Worm (Caenorhabditis elegans) whole organism, young adult: ENCODE results near the gene prde-1.

Experiments used
- B0019.2 ChIP-seq: fragments of 200-800 bp; sonication (Bioruptor generic); conservative IDR thresholded peaks from 2 replicates; pipeline ENCODE4 v1.3.6; 2022; ENCODE audit warnings: missing genetic modification reagents, missing genetic modification characterization, missing compliant biosample characterization
- C17E4.6 ChIP-seq: fragments of 200-800 bp; sonication (Bioruptor generic); IDR thresholded peaks from 2 replicates; pipeline ENCODE4 v1.3.6; 2022; ENCODE audit warnings: missing genetic modification reagents, missing genetic modification characterization, missing compliant biosample characterization
- F39B2.1 ChIP-seq: fragments of 200-800 bp; sonication (Bioruptor generic); IDR thresholded peaks from 2 replicates; pipeline ENCODE4 v1.3.6; 2022; ENCODE audit warnings: missing genetic modification reagents, missing genetic modification characterization, missing compliant biosample characterization
- F55B11.4 ChIP-seq: sonication (generic microtip); optimal IDR thresholded peaks from 2 replicates; lab custom pipeline; 2016; ENCODE audit warnings: missing compliant biosample characterization, missing genetic modification characterization, borderline replicate concordance; ENCODE audit not compliant: insufficient read depth
- akir-1 ChIP-seq: fragments of 200-800 bp; sonication (Bioruptor generic); optimal IDR thresholded peaks from 2 replicates; lab custom pipeline; 2018; ENCODE audit warnings: mild to moderate bottlenecking, missing genetic modification characterization, moderate library complexity, missing compliant biosample characterization
- aptf-2 ChIP-seq: fragments of 200-800 bp; sonication (Bioruptor generic); conservative IDR thresholded peaks from 2 replicates; pipeline ENCODE4 v1.3.6; 2022; ENCODE audit warnings: missing genetic modification reagents, missing genetic modification characterization, missing compliant biosample characterization
- atf-7 ChIP-seq: sonication (generic microtip); optimal IDR thresholded peaks from 2 replicates; lab custom pipeline; 2017; ENCODE audit warnings: mild to moderate bottlenecking, missing genetic modification characterization, missing compliant biosample characterization
- attf-3 ChIP-seq: fragments of 200-800 bp; sonication (Bioruptor generic); conservative IDR thresholded peaks from 2 replicates; pipeline ENCODE4 v1.3.6; 2022; ENCODE audit warnings: missing genetic modification reagents, missing genetic modification characterization, missing compliant biosample characterization
- attf-5 ChIP-seq: fragments of 200-800 bp; sonication (Bioruptor generic); optimal IDR thresholded peaks from 2 replicates; lab custom pipeline; 2018; ENCODE audit warnings: mild to moderate bottlenecking, missing genetic modification characterization, missing compliant biosample characterization
- attf-6 ChIP-seq: fragments of 200-800 bp; sonication (Bioruptor generic); IDR thresholded peaks from 2 replicates; pipeline ENCODE4 v1.3.6; 2022; ENCODE audit warnings: missing genetic modification reagents, missing genetic modification characterization, missing compliant biosample characterization
- bed-2 ChIP-seq: fragments of 200-800 bp; sonication (Bioruptor generic); IDR thresholded peaks from 2 replicates; pipeline ENCODE4 v1.3.6; 2022; ENCODE audit warnings: missing genetic modification reagents, missing genetic modification characterization, missing compliant biosample characterization
- cebp-2 ChIP-seq: fragments of 200-800 bp; sonication (Bioruptor generic); IDR thresholded peaks from 2 replicates; pipeline ENCODE4 v1.3.6; 2022; ENCODE audit warnings: missing genetic modification characterization, missing compliant biosample characterization
- ceh-100 ChIP-seq: fragments of 200-800 bp; sonication (Bioruptor generic); IDR thresholded peaks from 2 replicates; pipeline ENCODE4 v1.3.6; 2022; ENCODE audit warnings: missing genetic modification reagents, missing genetic modification characterization, missing compliant biosample characterization
- ceh-27 ChIP-seq: fragments of 200-800 bp; sonication (Bioruptor generic); optimal IDR thresholded peaks from 2 replicates; lab custom pipeline; 2018; ENCODE audit warnings: mild to moderate bottlenecking, missing genetic modification characterization, moderate library complexity, missing compliant biosample characterization
- chd-7 ChIP-seq: sonication (generic microtip); optimal IDR thresholded peaks from 2 replicates; lab custom pipeline; 2016; ENCODE audit warnings: mild to moderate bottlenecking, missing genetic modification characterization, moderate library complexity, missing compliant biosample characterization
- dpl-1 ChIP-seq: fragments of 150-350 bp; optimal IDR thresholded peaks from 2 replicates; lab custom pipeline; 2014; ENCODE audit warnings: missing biosample characterization, missing genetic modification reagents, missing genetic modification characterization
- egl-44 ChIP-seq: fragments of 200-800 bp; sonication (Bioruptor generic); IDR thresholded peaks from 2 replicates; pipeline ENCODE4 v1.3.6; 2022; ENCODE audit warnings: missing genetic modification reagents, missing genetic modification characterization, missing compliant biosample characterization
- ets-4 ChIP-seq: fragments of 200-800 bp; sonication (Bioruptor generic); optimal IDR thresholded peaks from 2 replicates; lab custom pipeline; 2018; ENCODE audit warnings: mild to moderate bottlenecking, missing genetic modification characterization, missing compliant biosample characterization
- gei-17 ChIP-seq: fragments of 200-800 bp; sonication (Bioruptor generic); optimal IDR thresholded peaks from 2 replicates; lab custom pipeline; 2018; ENCODE audit warnings: mild to moderate bottlenecking, missing genetic modification characterization, missing compliant biosample characterization
- hmg-1.2 ChIP-seq: fragments of 200-800 bp; sonication (Bioruptor generic); IDR thresholded peaks from 2 replicates; pipeline ENCODE4 v1.3.6; 2022; ENCODE audit warnings: missing genetic modification reagents, missing genetic modification characterization, missing compliant biosample characterization
- hrde-1 ChIP-seq: sonication (generic microtip); optimal IDR thresholded peaks from 2 replicates; lab custom pipeline; 2016; ENCODE audit warnings: missing genetic modification characterization, mild to moderate bottlenecking, missing compliant biosample characterization, moderate library complexity, missing genotype, missing genetic modification reagents, borderline replicate concordance
- let-607 ChIP-seq, 2 experiments: fragments of 200-800 bp in 1 of 2; sonication (Bioruptor generic) in 1 of 2; sonication (generic microtip) in 1 of 2; optimal IDR thresholded peaks; 2 replicates each; lab custom pipeline; 2016 to 2018; ENCODE audit warnings: mild to moderate bottlenecking in 2 of 2, missing compliant biosample characterization in 2 of 2, missing genetic modification characterization in 2 of 2, moderate library complexity in 2 of 2, missing genotype in 1 of 2
- lin-40 ChIP-seq: sonication (generic microtip); optimal IDR thresholded peaks from 2 replicates; lab custom pipeline; 2016; ENCODE audit warnings: missing genetic modification characterization, mild to moderate bottlenecking, missing compliant biosample characterization, missing genotype, missing genetic modification reagents
- lir-1 ChIP-seq: fragments of 200-800 bp; sonication (Bioruptor generic); conservative IDR thresholded peaks from 2 replicates; pipeline ENCODE4 v1.3.6; 2022; ENCODE audit warnings: missing genetic modification reagents, missing genetic modification characterization, missing compliant biosample characterization
- lsl-1 ChIP-seq: fragments of 200-800 bp; sonication (Bioruptor generic); optimal IDR thresholded peaks from 2 replicates; lab custom pipeline; 2018; ENCODE audit warnings: mild to moderate bottlenecking, missing genetic modification characterization, moderate library complexity, missing compliant biosample characterization
- lsy-27 ChIP-seq: sonication (generic microtip); optimal IDR thresholded peaks from 2 replicates; lab custom pipeline; 2017; ENCODE audit warnings: missing genetic modification characterization, mild to moderate bottlenecking, missing compliant biosample characterization, antibody characterized with exemption, missing genotype, borderline replicate concordance; ENCODE audit not compliant: insufficient read depth
- mcd-1 ChIP-seq: fragments of 200-800 bp; sonication (Bioruptor generic); IDR thresholded peaks from 2 replicates; pipeline ENCODE4 v1.3.6; 2022; ENCODE audit warnings: missing genetic modification reagents, missing genetic modification characterization, missing compliant biosample characterization
- nfya-1 ChIP-seq: sonication (generic microtip); optimal IDR thresholded peaks from 2 replicates; lab custom pipeline; 2017; ENCODE audit warnings: antibody characterized with exemption, missing compliant biosample characterization, missing genetic modification characterization, borderline replicate concordance; ENCODE audit not compliant: insufficient read depth
- nfyb-1 ChIP-seq: fragments of 200-800 bp; sonication (Bioruptor generic); IDR thresholded peaks from 2 replicates; pipeline ENCODE4 v1.3.6; 2022; ENCODE audit warnings: missing genetic modification reagents, missing genetic modification characterization, missing compliant biosample characterization
- nhr-80 ChIP-seq: sonication (generic microtip); optimal IDR thresholded peaks from 2 replicates; lab custom pipeline; 2016; ENCODE audit warnings: missing genetic modification characterization, missing compliant biosample characterization
- nhr-90 ChIP-seq: sonication (generic microtip); optimal IDR thresholded peaks from 2 replicates; lab custom pipeline; 2016; ENCODE audit warnings: missing genotype, mild to moderate bottlenecking, missing genetic modification characterization, missing compliant biosample characterization
- pbrm-1 ChIP-seq: fragments of 200-800 bp; sonication (Bioruptor generic); IDR thresholded peaks from 2 replicates; pipeline ENCODE4 v1.3.6; 2022; ENCODE audit warnings: missing genetic modification reagents, missing genetic modification characterization, missing compliant biosample characterization
- pha-4 ChIP-seq: fragments of 150-350 bp; sonication (generic microtip); optimal IDR thresholded peaks from 2 replicates; lab custom pipeline; 2014; ENCODE audit warnings: missing biosample characterization, missing genetic modification reagents, missing genetic modification characterization
- rpc-1 ChIP-seq, 2 experiments: fragments of 150-350 bp in 1 of 2; sonication (generic microtip) in 1 of 2; optimal IDR thresholded peaks; 2 replicates each; lab custom pipeline; 2014 to 2018; ENCODE audit warnings: missing biosample characterization in 1 of 2, missing genetic modification characterization in 1 of 2, missing genetic modification reagents in 1 of 2, missing genotype in 1 of 2
- snpc-1.3 ChIP-seq: sonication (generic microtip); optimal IDR thresholded peaks from 2 replicates; lab custom pipeline; 2017; ENCODE audit warnings: missing genetic modification characterization, mild to moderate bottlenecking, missing compliant biosample characterization, antibody characterized with exemption, moderate library complexity, missing genotype, missing genetic modification reagents; ENCODE audit not compliant: insufficient read depth
- snpc-4 ChIP-seq, 5 experiments: fragments of 150-350 bp in 1 of 5; sonication (generic microtip) in 4 of 5; optimal IDR thresholded peaks; 2 replicates each; lab custom pipeline; 2014 to 2018; ENCODE audit warnings: missing genetic modification characterization in 5 of 5, missing biosample characterization in 3 of 5, antibody characterized with exemption in 2 of 5, mild to moderate bottlenecking in 2 of 5, missing compliant biosample characterization in 2 of 5, missing genotype in 2 of 5, moderate library complexity in 2 of 5, missing genetic modification reagents in 1 of 5
- sptf-2 ChIP-seq: fragments of 200-800 bp; sonication (Bioruptor generic); optimal IDR thresholded peaks from 2 replicates; lab custom pipeline; 2018; ENCODE audit warnings: mild to moderate bottlenecking, missing genetic modification characterization, missing compliant biosample characterization
- tbp1 ChIP-seq: fragments of 200-800 bp; sonication (Bioruptor generic); optimal IDR thresholded peaks from 2 replicates; lab custom pipeline; 2018; ENCODE audit warnings: mild to moderate bottlenecking, missing genetic modification characterization, missing compliant biosample characterization
- unc-130 ChIP-seq: sonication (generic microtip); optimal IDR thresholded peaks from 2 replicates; lab custom pipeline; 2016; ENCODE audit warnings: missing genetic modification reagents, missing genetic modification characterization, missing compliant biosample characterization
- unc-62 ChIP-seq: fragments of 150-350 bp; optimal IDR thresholded peaks from 2 replicates; lab custom pipeline; 2014; ENCODE audit warnings: missing biosample characterization, missing genetic modification reagents, missing genetic modification characterization
- zim-3 ChIP-seq: sonication (generic microtip); optimal IDR thresholded peaks from 2 replicates; lab custom pipeline; 2017; ENCODE audit warnings: mild to moderate bottlenecking, missing genetic modification characterization, moderate library complexity, missing compliant biosample characterization
- ztf-22 ChIP-seq: fragments of 200-800 bp; sonication (Bioruptor generic); optimal IDR thresholded peaks from 2 replicates; lab custom pipeline; 2018; ENCODE audit warnings: mild to moderate bottlenecking, missing genetic modification characterization, moderate library complexity, missing compliant biosample characterization
- ztf-6 ChIP-seq: fragments of 200-800 bp; sonication (Bioruptor generic); IDR thresholded peaks from 2 replicates; pipeline ENCODE4 v1.3.6; 2022; ENCODE audit warnings: missing genetic modification reagents, missing genetic modification characterization, missing compliant biosample characterization

Gene prde-1

DNA sequence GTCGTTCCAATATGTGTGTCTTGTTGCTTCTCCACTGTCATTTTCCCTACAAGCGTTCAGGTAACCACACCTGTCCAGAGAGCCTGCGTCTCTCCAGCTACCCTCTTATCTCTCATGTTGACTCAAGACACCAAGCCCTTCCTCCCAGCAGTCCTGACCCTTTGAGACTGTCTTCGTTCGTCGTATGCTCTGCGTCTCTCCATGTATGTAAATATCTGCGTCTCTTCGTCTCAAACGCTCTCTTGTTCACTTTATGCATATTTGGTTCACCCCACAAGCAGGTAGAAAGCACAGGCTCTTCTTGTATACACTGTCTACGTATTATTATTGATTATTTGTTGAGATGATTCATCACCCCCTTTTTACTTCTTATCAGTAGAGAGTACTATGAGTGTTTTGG lies 40.3 kb upstream of the prde-1 start:
- TF ChIP-seq cebp-2, result no peak
- TF ChIP-seq lin-40 (tag; lab: Kevin White, UChicago), result no peak
- peak; percentile 65 for TF ChIP-seq attf-5 (GFP tag; lab: Kevin White, UChicago)
- no peak for TF ChIP-seq lsl-1
- no peak for TF ChIP-seq ztf-22
- TF ChIP-seq mcd-1 (GFP tag; lab: Robert Waterston, UW), result no peak
- no peak for TF ChIP-seq ceh-100 (GFP tag; lab: Robert Waterston, UW)
- TF ChIP-seq chd-7 (tag; lab: Kevin White, UChicago), result no peak
- peak; percentile 84 for TF ChIP-seq hmg-1.2
- TF ChIP-seq akir-1 (GFP tag; lab: Kevin White, UChicago), result no peak
- no peak for TF ChIP-seq let-607 (tag; optimal IDR thresholded peaks at IDR 0.05; lab: Kevin White, UChicago)
- TF ChIP-seq unc-62 (GFP tag; lab: Kevin White, UChicago), result no peak
- no peak for TF ChIP-seq attf-6 (GFP tag; lab: Robert Waterston, UW)
- TF ChIP-seq nhr-80 (tag; lab: Kevin White, UChicago), result peak; percentile 97
- TF ChIP-seq snpc-4 (GFP tag; optimal IDR thresholded peaks at IDR 0.05; lab: Kevin White, UChicago), result no peak
- peak in 2 of 4 experiments; percentile 27 to 54 for TF ChIP-seq snpc-4 (tag; optimal IDR thresholded peaks at IDR 0.05; lab: Kevin White, UChicago)
- TF ChIP-seq tbp1, result no peak
- no peak for TF ChIP-seq bed-2 (GFP tag; lab: Robert Waterston, UW)
- TF ChIP-seq nfya-1 (tag; lab: Kevin White, UChicago), result no peak
- TF ChIP-seq pha-4 (tag; lab: Kevin White, UChicago), result peak; percentile 74
- no peak for TF ChIP-seq rpc-1 (optimal IDR thresholded peaks at IDR 0.05; lab: Kevin White, UChicago)
- TF ChIP-seq rpc-1 (tag; optimal IDR thresholded peaks at IDR 0.05; lab: Kevin White, UChicago), result no peak

DNA sequence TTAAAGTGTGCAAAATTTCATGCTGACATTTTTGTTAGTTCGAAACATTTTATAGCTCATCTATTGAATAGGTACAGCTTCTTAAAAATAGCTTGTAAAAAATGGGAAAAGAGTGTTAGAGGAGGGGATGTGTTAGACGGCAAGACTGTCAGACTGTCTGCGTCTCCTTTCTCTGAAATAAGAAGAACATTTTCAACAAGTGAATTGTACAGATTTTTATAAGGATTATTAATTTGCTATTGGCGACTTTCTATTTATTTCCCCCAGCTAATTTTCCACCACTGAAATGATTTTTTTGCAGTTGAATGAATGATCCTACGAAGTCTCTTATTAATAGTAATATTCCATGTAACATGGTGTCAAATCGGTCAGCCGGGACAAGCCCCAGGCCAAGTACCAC lies 39.6 kb upstream of the prde-1 start, which contains the start of gene C06B8.7:
Gene C06B8.7 (plus strand): TSS at position 301 of the 400 bp plus-strand sequence.
- TF ChIP-seq ceh-27 (GFP tag; lab: Kevin White, UChicago), result no peak
- no peak for TF ChIP-seq nfyb-1
- no peak for TF ChIP-seq snpc-4 (GFP tag; optimal IDR thresholded peaks at IDR 0.05; lab: Kevin White, UChicago)
- no peak for TF ChIP-seq snpc-4 (tag; optimal IDR thresholded peaks at IDR 0.05; lab: Kevin White, UChicago)
- TF ChIP-seq attf-3 (GFP tag; lab: Robert Waterston, UW), result no peak
- TF ChIP-seq lir-1 (GFP tag; lab: Robert Waterston, UW), result no peak
- TF ChIP-seq snpc-1.3 (tag; lab: Kevin White, UChicago), result no peak
- TF ChIP-seq lsy-27, result no peak
- TF ChIP-seq C17E4.6 (GFP tag; lab: Robert Waterston, UW), result no peak
- no peak for TF ChIP-seq B0019.2 (GFP tag; lab: Robert Waterston, UW)
- TF ChIP-seq sptf-2 (GFP tag; lab: Kevin White, UChicago), result no peak
- no peak for TF ChIP-seq aptf-2 (GFP tag; lab: Robert Waterston, UW)
- no peak for TF ChIP-seq F39B2.1 (GFP tag; lab: Robert Waterston, UW)

- TF ChIP-seq tbp1 (no peak), zim-3 (no peak), atf-7 (peak; percentile 48), ztf-6 (GFP tag; lab: Robert Waterston, UW) (no peak), nhr-90 (tag; lab: Kevin White, UChicago) (no peak), ets-4 (no peak), egl-44 (GFP tag; lab: Robert Waterston, UW) (no peak), pbrm-1 (GFP tag; lab: Robert Waterston, UW) (no peak), hrde-1 (tag; lab: Kevin White, UChicago) (no peak), gei-17 (GFP tag; lab: Kevin White, UChicago) (no peak), unc-130 (GFP tag; lab: Kevin White, UChicago) (no peak), ceh-100 (GFP tag; lab: Robert Waterston, UW) (no peak), dpl-1 (GFP tag; lab: Kevin White, UChicago) (no peak), hmg-1.2 (peak; percentile 61; the same call in 1 of the 2 replicates), F55B11.4 (tag; lab: Kevin White, UChicago) (no peak)
Observed at ce11 chrV:15499099-15499498, 38.9 kb upstream of the prde-1 start.
